ENCODE assay signal across 2 fruit fly cellular contexts in genomic region chr2L:23075357-23075988, dm6.
TF ChIP-seq lines count a peak whose summit lies in the region.

No protein-coding gene starts in this region.

- no peak for TF ChIP-seq CTCF in whole organism, embryonic (GFP tag; optimal IDR thresholded peaks at IDR 0.05; lab: Kevin White, UChicago)

TF ChIP-seq in whole organism, embryonic, 481 proteins besides CTCF, POLR2A, EP300 and RAD21 (continues in another document):
- TF ChIP-seq klu (GFP tag; IDR thresholded peaks at IDR 0.05; lab: Robert Waterston, UW) (no peak), CG17328 (GFP tag; IDR thresholded peaks at IDR 0.05; lab: Robert Waterston, UW) (no peak), Antp (GFP tag; optimal IDR thresholded peaks at IDR 0.05; lab: Kevin White, UChicago) (no peak), CG10209 (GFP tag; optimal IDR thresholded peaks at IDR 0.05; lab: Kevin White, UChicago) (no peak), CG17802 (tag; optimal IDR thresholded peaks at IDR 0.05; lab: Kevin White, UChicago) (peak; percentile 85), croc (GFP tag; conservative IDR thresholded peaks at IDR 0.05; lab: Robert Waterston, UW) (no peak), CG13894 (tag; optimal IDR thresholded peaks at IDR 0.05; lab: Kevin White, UChicago) (no peak), CG1024 (GFP tag; IDR thresholded peaks at IDR 0.05; lab: Robert Waterston, UW) (peak; percentile 96), CG1603 (tag; optimal IDR thresholded peaks at IDR 0.05; lab: Kevin White, UChicago) (peak; percentile 76), CG3995 (GFP tag; optimal IDR thresholded peaks at IDR 0.05; lab: Kevin White, UChicago) (no peak), CG17361 (GFP tag; IDR thresholded peaks at IDR 0.05; lab: Robert Waterston, UW) (peak; percentile 45; the same call in 2 of the 3 replicates), Atf-2 (GFP tag; optimal IDR thresholded peaks at IDR 0.05; lab: Kevin White, UChicago) (no peak), mam (GFP tag; optimal IDR thresholded peaks at IDR 0.05; lab: Kevin White, UChicago) (no peak), hb (GFP tag; IDR thresholded peaks at IDR 0.05; lab: Robert Waterston, UW; ENCODE audit: partially characterized antibody) (no peak), jumu (GFP tag; optimal IDR thresholded peaks at IDR 0.05; lab: Kevin White, UChicago) (no peak), CG18476 (GFP tag; optimal IDR thresholded peaks at IDR 0.05; lab: Kevin White, UChicago) (no peak), CG10654 (GFP tag; optimal IDR thresholded peaks at IDR 0.05; lab: Kevin White, UChicago) (no peak), Nf-YA (GFP tag; IDR thresholded peaks at IDR 0.05; lab: Robert Waterston, UW) (no peak), Ssrp (tag; optimal IDR thresholded peaks at IDR 0.05; lab: Kevin White, UChicago) (no peak), Dref (GFP tag; IDR thresholded peaks at IDR 0.05; lab: Robert Waterston, UW) (no peak), sens-2 (GFP tag; IDR thresholded peaks at IDR 0.05; lab: Robert Waterston, UW) (no peak), sr (GFP tag; IDR thresholded peaks at IDR 0.05; lab: Robert Waterston, UW) (no peak), CG7357 (GFP tag; IDR thresholded peaks at IDR 0.05; lab: Robert Waterston, UW) (peak; percentile 89), tup (GFP tag; optimal IDR thresholded peaks at IDR 0.05; lab: Kevin White, UChicago) (no peak), CG2129 (GFP tag; IDR thresholded peaks at IDR 0.05; lab: Robert Waterston, UW; ENCODE audit: partially characterized antibody) (no peak), oc (tag; optimal IDR thresholded peaks at IDR 0.05; lab: Kevin White, UChicago) (no peak), knrl (GFP tag; IDR thresholded peaks at IDR 0.05; lab: Robert Waterston, UW; ENCODE audit: partially characterized antibody) (no peak), gcm2 (GFP tag; optimal IDR thresholded peaks at IDR 0.05; lab: Kevin White, UChicago) (no peak), Oli (tag; optimal IDR thresholded peaks at IDR 0.05; lab: Kevin White, UChicago) (no peak), sd (tag; optimal IDR thresholded peaks at IDR 0.05; lab: Kevin White, UChicago) (no peak), aop (GFP tag; IDR thresholded peaks at IDR 0.05; lab: Robert Waterston, UW) (no peak), lab (GFP tag; optimal IDR thresholded peaks at IDR 0.05; lab: Kevin White, UChicago) (no peak), CG13424 (tag; optimal IDR thresholded peaks at IDR 0.05; lab: Kevin White, UChicago) (no peak), CG11723 (GFP tag; optimal IDR thresholded peaks at IDR 0.05; lab: Kevin White, UChicago) (peak; percentile 41), CG31388 (GFP tag; optimal IDR thresholded peaks at IDR 0.05; lab: Kevin White, UChicago) (no peak), CG42726 (GFP tag; IDR thresholded peaks at IDR 0.05; lab: Robert Waterston, UW; ENCODE audit: partially characterized antibody) (no peak), CG17568 (GFP tag; optimal IDR thresholded peaks at IDR 0.05; lab: Kevin White, UChicago) (no peak), h (optimal IDR thresholded peaks at IDR 0.05; lab: Kevin White, UChicago) (no peak), TFAM (GFP tag; optimal IDR thresholded peaks at IDR 0.05; lab: Kevin White, UChicago) (no peak), Fer1 (GFP tag; optimal IDR thresholded peaks at IDR 0.05; lab: Kevin White, UChicago) (no peak), vnd (GFP tag; IDR thresholded peaks at IDR 0.05; lab: Robert Waterston, UW; ENCODE audit: partially characterized antibody) (no peak), lola (GFP tag; optimal IDR thresholded peaks at IDR 0.05; lab: Kevin White, UChicago) (peak in 1 of 3 experiments; percentile 1), schlank (tag; optimal IDR thresholded peaks at IDR 0.05; lab: Kevin White, UChicago) (no peak), CG14014 (GFP tag; IDR thresholded peaks at IDR 0.05; lab: Robert Waterston, UW) (no peak), lov (optimal IDR thresholded peaks at IDR 0.05; lab: Kevin White, UChicago) (no peak), lov (GFP tag; IDR thresholded peaks at IDR 0.05; lab: Robert Waterston, UW) (no peak), NC2β (GFP tag; optimal IDR thresholded peaks at IDR 0.05; lab: Kevin White, UChicago) (no peak), gfzf (GFP tag; optimal IDR thresholded peaks at IDR 0.05; lab: Kevin White, UChicago) (no peak)

TF ChIP-seq in whole organism, wandering third instar larva, 38 proteins besides CTCF, POLR2A, EP300 and RAD21:
- TF ChIP-seq GATAd (GFP tag; optimal IDR thresholded peaks at IDR 0.05; lab: Kevin White, UChicago) (no peak), N (GFP tag; optimal IDR thresholded peaks at IDR 0.05; lab: Kevin White, UChicago) (peak; percentile 18)
